Worm (Caenorhabditis elegans) whole organism, midembryonic: ENCODE data around the gene K10H10.4.

Experiments used
- flt-1 ChIP-seq: fragments of 200-800 bp; sonication (Bioruptor generic); IDR thresholded peaks from 2 replicates; pipeline ENCODE4 v1.3.6; 2022; ENCODE audit warnings: missing genetic modification characterization, missing compliant biosample characterization
- med-1 ChIP-seq: sonication (generic microtip); optimal IDR thresholded peaks from 2 replicates; lab custom pipeline; 2017; ENCODE audit warnings: missing genetic modification characterization, mild to moderate bottlenecking, missing compliant biosample characterization, antibody characterized with exemption, missing genetic modification reagents; ENCODE audit not compliant: insufficient read depth

DNA sequence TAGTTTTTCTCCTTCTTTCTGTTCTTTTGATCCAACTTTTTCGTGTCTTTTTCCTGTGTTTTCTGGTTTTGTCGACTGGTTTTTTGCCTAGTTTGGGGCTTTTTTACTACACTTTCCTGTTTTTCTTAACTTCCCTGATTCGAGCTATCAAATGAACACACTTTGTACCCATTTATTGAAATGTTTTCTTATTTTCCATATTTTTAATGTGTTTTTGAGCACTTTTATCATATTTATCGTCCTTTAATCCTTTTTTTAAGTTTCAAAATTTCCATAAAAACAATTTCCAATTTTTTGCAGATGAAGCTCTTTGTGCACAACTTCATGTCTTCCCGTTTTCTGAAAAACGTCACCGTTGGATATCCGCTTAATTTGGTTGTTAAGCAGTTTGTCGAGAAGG lies 33.8 kb downstream of the K10H10.4 start, which contains the start of gene C04H5.1:
- no peak for TF ChIP-seq med-1 (GFP tag; lab: Kevin White, UChicago)
- no peak for TF ChIP-seq flt-1 (GFP tag; lab: Robert Waterston, UW)
